Worm (Caenorhabditis elegans) whole organism, late embryonic: ENCODE results near the gene D1014.5.

Experiments
- C08G9.2 ChIP-seq: sonication (generic microtip); optimal IDR thresholded peaks from 2 replicates; lab custom pipeline; 2016; ENCODE audit warnings: mild to moderate bottlenecking, missing genetic modification characterization, moderate library complexity, missing compliant biosample characterization
- F13H6.1 ChIP-seq: sonication (generic microtip); optimal IDR thresholded peaks from 2 replicates; lab custom pipeline; 2016; ENCODE audit warnings: missing genetic modification characterization, missing compliant biosample characterization
- K02D7.2 ChIP-seq: sonication (generic microtip); optimal IDR thresholded peaks from 2 replicates; lab custom pipeline; 2017; ENCODE audit warnings: mild to moderate bottlenecking, missing genetic modification characterization, missing compliant biosample characterization
- T23F11.4 ChIP-seq: fragments of 200-800 bp; sonication (Bioruptor generic); optimal IDR thresholded peaks from 2 replicates; lab custom pipeline; 2018; ENCODE audit warnings: mild to moderate bottlenecking, missing genetic modification characterization, missing compliant biosample characterization
- Y22D7AL.16 ChIP-seq: sonication (generic microtip); optimal IDR thresholded peaks from 2 replicates; lab custom pipeline; 2016; ENCODE audit warnings: missing genetic modification characterization, missing compliant biosample characterization
- ama-1 ChIP-seq: fragments of 150-350 bp; optimal IDR thresholded peaks from 2 replicates; lab custom pipeline; 2014
- ceh-19 ChIP-seq: fragments of 200-800 bp; sonication (Bioruptor generic); optimal IDR thresholded peaks from 2 replicates; lab custom pipeline; 2018; ENCODE audit warnings: mild to moderate bottlenecking, missing genetic modification characterization, missing compliant biosample characterization
- ceh-2 ChIP-seq: sonication (generic microtip); optimal IDR thresholded peaks from 2 replicates; lab custom pipeline; 2016; ENCODE audit warnings: missing genotype, missing genetic modification characterization, missing compliant biosample characterization
- ceh-30 ChIP-seq: fragments of 150-350 bp; optimal IDR thresholded peaks from 2 replicates; lab custom pipeline; 2014; ENCODE audit warnings: missing biosample characterization, missing genetic modification characterization
- ceh-48 ChIP-seq: sonication (generic microtip); optimal IDR thresholded peaks from 2 replicates; lab custom pipeline; 2016; ENCODE audit warnings: missing genetic modification characterization, inconsistent platforms, missing compliant biosample characterization
- ceh-9 ChIP-seq: sonication (generic microtip); optimal IDR thresholded peaks from 2 replicates; lab custom pipeline; 2016; ENCODE audit warnings: mild to moderate bottlenecking, missing genetic modification characterization, inconsistent platforms, missing compliant biosample characterization
- dmd-4 ChIP-seq: sonication (generic microtip); optimal IDR thresholded peaks from 2 replicates; lab custom pipeline; 2016; ENCODE audit warnings: borderline replicate concordance, missing genetic modification characterization, missing compliant biosample characterization
- dve-1 ChIP-seq: sonication (generic microtip); optimal IDR thresholded peaks from 2 replicates; lab custom pipeline; 2017; ENCODE audit warnings: antibody characterized with exemption, mild to moderate bottlenecking, missing genetic modification characterization, missing compliant biosample characterization
- elt-4 ChIP-seq: sonication (generic microtip); optimal IDR thresholded peaks from 2 replicates; lab custom pipeline; 2016; ENCODE audit warnings: missing genetic modification characterization, missing compliant biosample characterization
- ets-4 ChIP-seq: sonication (generic microtip); optimal IDR thresholded peaks from 2 replicates; lab custom pipeline; 2016; ENCODE audit warnings: missing genetic modification characterization, missing compliant biosample characterization
- fkh-10 ChIP-seq: fragments of 150-350 bp; optimal IDR thresholded peaks from 2 replicates; lab custom pipeline; 2014; ENCODE audit warnings: missing biosample characterization, missing genetic modification reagents, missing genetic modification characterization
- fkh-6 ChIP-seq: sonication (generic microtip); optimal IDR thresholded peaks from 2 replicates; lab custom pipeline; 2016; ENCODE audit warnings: missing genetic modification characterization, missing compliant biosample characterization
- gmeb-2 ChIP-seq: sonication (generic microtip); optimal IDR thresholded peaks from 2 replicates; lab custom pipeline; 2016; ENCODE audit warnings: missing genetic modification characterization, inconsistent platforms, missing compliant biosample characterization
- hlh-30 ChIP-seq: sonication (generic microtip); optimal IDR thresholded peaks from 2 replicates; lab custom pipeline; 2017; ENCODE audit warnings: antibody characterized with exemption, missing genetic modification characterization, missing compliant biosample characterization; ENCODE audit not compliant: insufficient read depth
- hlh-6 ChIP-seq: sonication (generic microtip); optimal IDR thresholded peaks from 2 replicates; lab custom pipeline; 2016; ENCODE audit warnings: missing genotype, missing genetic modification characterization, missing compliant biosample characterization
- hlh-8 ChIP-seq: sonication (generic microtip); optimal IDR thresholded peaks from 2 replicates; lab custom pipeline; 2016; ENCODE audit warnings: missing genotype, missing genetic modification characterization, missing compliant biosample characterization
- madf-2 ChIP-seq: sonication (generic microtip); optimal IDR thresholded peaks from 2 replicates; lab custom pipeline; 2017; ENCODE audit warnings: missing genetic modification characterization, missing compliant biosample characterization
- mec-3 ChIP-seq: sonication (generic microtip); optimal IDR thresholded peaks from 2 replicates; lab custom pipeline; 2016; ENCODE audit warnings: borderline replicate concordance, missing genetic modification characterization, missing compliant biosample characterization
- nfya-1 ChIP-seq: sonication (generic microtip); optimal IDR thresholded peaks from 2 replicates; lab custom pipeline; 2017; ENCODE audit warnings: missing genetic modification characterization, mild to moderate bottlenecking, missing compliant biosample characterization, antibody characterized with exemption, moderate library complexity
- nhr-232 ChIP-seq: sonication (generic microtip); optimal IDR thresholded peaks from 2 replicates; lab custom pipeline; 2016; ENCODE audit warnings: missing genetic modification characterization, missing compliant biosample characterization
- odd-2 ChIP-seq: sonication (generic microtip); optimal IDR thresholded peaks from 2 replicates; lab custom pipeline; 2017; ENCODE audit warnings: antibody characterized with exemption, mild to moderate bottlenecking, missing genetic modification characterization, missing compliant biosample characterization
- pat-9 ChIP-seq: fragments of 200-800 bp; sonication (Bioruptor generic); optimal IDR thresholded peaks from 2 replicates; lab custom pipeline; 2018; ENCODE audit warnings: mild to moderate bottlenecking, missing genetic modification characterization, moderate library complexity, missing compliant biosample characterization
- sox-2 ChIP-seq: fragments of 200-800 bp; sonication (Bioruptor generic); IDR thresholded peaks from 2 replicates; pipeline ENCODE4 v1.3.6; 2022; ENCODE audit warnings: missing genetic modification reagents, missing genetic modification characterization, missing compliant biosample characterization
- sox-4 ChIP-seq: sonication (generic microtip); optimal IDR thresholded peaks from 2 replicates; lab custom pipeline; 2017; ENCODE audit warnings: mild to moderate bottlenecking, missing genetic modification characterization, inconsistent platforms, missing compliant biosample characterization
- tbx-2 ChIP-seq: sonication (generic microtip); optimal IDR thresholded peaks from 2 replicates; lab custom pipeline; 2016; ENCODE audit warnings: missing genetic modification characterization, missing compliant biosample characterization
- ttx-3 ChIP-seq: sonication (generic microtip); optimal IDR thresholded peaks from 2 replicates; lab custom pipeline; 2016; ENCODE audit warnings: missing genetic modification reagents, missing genetic modification characterization, missing compliant biosample characterization
- unc-3 ChIP-seq, 2 experiments: fragments of 200-800 bp in 1 of 2; sonication (Bioruptor generic) in 1 of 2; sonication (generic microtip) in 1 of 2; conservative IDR thresholded peaks in 1 of 2; optimal IDR thresholded peaks in 1 of 2; 2 replicates each; pipeline versions ENCODE4 v1.3.6 to Lab custom; 2016 to 2022; ENCODE audit warnings: missing compliant biosample characterization in 2 of 2, missing genetic modification characterization in 2 of 2, missing genetic modification reagents in 1 of 2
- unc-42 ChIP-seq: sonication (generic microtip); optimal IDR thresholded peaks from 2 replicates; lab custom pipeline; 2016; ENCODE audit warnings: missing genotype, missing genetic modification characterization, missing compliant biosample characterization
- unc-55 ChIP-seq: sonication (generic microtip); optimal IDR thresholded peaks from 2 replicates; lab custom pipeline; 2017; ENCODE audit warnings: missing biosample characterization, missing genetic modification reagents, missing genetic modification characterization
- zip-5 ChIP-seq: sonication (generic microtip); optimal IDR thresholded peaks from 2 replicates; lab custom pipeline; 2016; ENCODE audit warnings: missing genetic modification characterization, missing compliant biosample characterization
- ztf-16 ChIP-seq: sonication (generic microtip); optimal IDR thresholded peaks from 2 replicates; lab custom pipeline; 2017; ENCODE audit warnings: missing genetic modification characterization, missing compliant biosample characterization

The D1014.5 gene

DNA sequence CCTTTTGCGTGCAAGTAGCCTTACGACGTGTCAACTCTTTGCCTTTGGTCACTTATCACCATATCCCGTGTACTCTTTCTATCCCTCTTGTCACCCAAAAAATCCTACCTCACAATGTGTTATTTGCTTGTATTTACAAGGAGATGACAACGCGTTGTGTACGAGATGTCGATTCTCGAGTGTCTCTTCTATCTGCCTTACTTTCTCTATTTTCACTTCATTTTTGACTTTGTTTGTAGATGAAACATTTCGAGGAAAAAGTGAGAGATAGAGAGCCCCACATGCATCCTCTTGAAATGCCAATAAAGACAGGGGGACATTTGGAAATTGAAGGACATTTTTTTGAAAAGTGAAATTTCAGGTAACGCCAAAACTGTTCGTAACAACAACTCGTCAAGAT is 12.7 kb upstream of the D1014.5 start:
- TF ChIP-seq ztf-16 (tag; lab: Kevin White, UChicago), result no peak
- TF ChIP-seq nhr-232 (tag; lab: Kevin White, UChicago), result no peak
- no peak for TF ChIP-seq zip-5 (tag; lab: Kevin White, UChicago)
- TF ChIP-seq ceh-2 (tag; lab: Kevin White, UChicago), result no peak
- no peak for TF ChIP-seq dve-1 (tag; lab: Kevin White, UChicago)
- no peak for TF ChIP-seq ama-1 (lab: Kevin White, UChicago)
- no peak for TF ChIP-seq madf-2 (tag; lab: Kevin White, UChicago)
- TF ChIP-seq ttx-3 (tag; lab: Kevin White, UChicago), result no peak
- no peak for TF ChIP-seq fkh-10 (GFP tag; lab: Kevin White, UChicago)
- no peak for TF ChIP-seq gmeb-2 (tag; lab: Kevin White, UChicago)
- TF ChIP-seq mec-3, result no peak
- no peak for TF ChIP-seq K02D7.2 (tag; lab: Kevin White, UChicago)
- no peak for TF ChIP-seq ceh-48 (tag; lab: Kevin White, UChicago)
- no peak for TF ChIP-seq unc-3 (GFP tag; conservative IDR thresholded peaks at IDR 0.05; lab: Robert Waterston, UW)
- no peak for TF ChIP-seq unc-3 (tag; optimal IDR thresholded peaks at IDR 0.05; lab: Kevin White, UChicago)
- TF ChIP-seq ceh-19 (GFP tag; lab: Kevin White, UChicago), result no peak
- TF ChIP-seq sox-2 (GFP tag; lab: Robert Waterston, UW), result no peak
- no peak for TF ChIP-seq nfya-1 (tag; lab: Kevin White, UChicago)
- TF ChIP-seq unc-42 (tag; lab: Kevin White, UChicago), result no peak
- TF ChIP-seq fkh-6 (tag; lab: Kevin White, UChicago), result no peak

DNA sequence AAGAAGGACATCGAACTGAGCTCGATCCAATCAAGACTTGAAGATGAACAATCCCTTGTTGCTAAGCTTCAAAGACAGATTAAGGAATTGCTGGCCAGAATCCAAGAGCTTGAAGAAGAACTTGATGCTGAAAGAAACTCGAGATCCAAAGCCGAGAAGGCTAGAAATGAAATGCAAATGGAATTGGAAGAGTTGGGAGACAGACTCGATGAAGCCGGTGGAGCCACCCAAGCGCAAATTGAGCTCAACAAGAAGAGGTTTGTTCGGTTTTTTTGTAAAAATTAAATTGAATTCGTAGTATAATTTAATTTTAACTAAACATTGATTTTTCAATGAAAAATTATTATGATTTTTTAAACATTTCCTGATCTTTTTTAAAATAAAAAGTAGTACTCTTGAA is 8.9 kb upstream of the D1014.5 start:
- TF ChIP-seq ceh-30 (tag; lab: Kevin White, UChicago) (no peak), unc-3 (GFP tag; conservative IDR thresholded peaks at IDR 0.05; lab: Robert Waterston, UW) (no peak), unc-3 (tag; optimal IDR thresholded peaks at IDR 0.05; lab: Kevin White, UChicago) (no peak), nfya-1 (tag; lab: Kevin White, UChicago) (no peak), hlh-8 (tag; lab: Kevin White, UChicago) (no peak), pat-9 (tag; lab: Kevin White, UChicago) (no peak), dmd-4 (tag; lab: Kevin White, UChicago) (no peak), sox-4 (tag; lab: Kevin White, UChicago) (no peak), K02D7.2 (tag; lab: Kevin White, UChicago) (no peak), mec-3 (no peak), ceh-9 (tag; lab: Kevin White, UChicago) (no peak), C08G9.2 (tag; lab: Kevin White, UChicago) (no peak), hlh-6 (tag; lab: Kevin White, UChicago) (no peak), ceh-19 (GFP tag; lab: Kevin White, UChicago) (no peak), ets-4 (no peak), ztf-16 (tag; lab: Kevin White, UChicago) (no peak), elt-4 (tag; lab: Kevin White, UChicago) (no peak), zip-5 (tag; lab: Kevin White, UChicago) (no peak), unc-55 (no peak), nhr-232 (tag; lab: Kevin White, UChicago) (no peak)

DNA sequence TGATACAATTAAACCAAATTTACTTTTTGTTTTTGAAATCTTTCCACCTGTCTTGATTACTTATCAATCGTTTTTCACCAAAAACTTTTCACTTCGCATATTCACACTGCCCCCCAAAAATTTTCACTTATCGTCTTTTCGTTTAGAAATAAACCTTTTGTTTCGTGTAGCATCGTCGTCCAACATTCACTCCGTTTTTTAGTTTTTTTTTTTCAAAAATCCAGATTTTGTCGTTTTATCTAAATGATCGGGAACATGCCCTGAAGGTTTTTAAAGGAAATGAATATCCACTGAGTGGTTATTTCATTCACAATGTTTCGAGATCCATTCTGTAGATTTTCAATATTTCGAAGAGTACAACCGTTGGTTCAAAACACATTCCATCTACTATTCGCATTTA is 5.5 kb upstream of the D1014.5 start, which contains the start of gene D1014.7:
TSS of gene D1014.7 (plus strand) at position 301 of the 400 bp plus-strand sequence.
- TF ChIP-seq C08G9.2 (tag; lab: Kevin White, UChicago) (no peak), hlh-30 (tag; lab: Kevin White, UChicago) (no peak), gmeb-2 (tag; lab: Kevin White, UChicago) (no peak), ceh-30 (tag; lab: Kevin White, UChicago) (no peak), Y22D7AL.16 (tag; lab: Kevin White, UChicago) (no peak), sox-4 (tag; lab: Kevin White, UChicago) (no peak), unc-55 (no peak), ceh-2 (tag; lab: Kevin White, UChicago) (no peak), mec-3 (no peak), unc-42 (tag; lab: Kevin White, UChicago) (no peak), F13H6.1 (tag; lab: Kevin White, UChicago) (no peak), hlh-8 (tag; lab: Kevin White, UChicago) (no peak), dmd-4 (tag; lab: Kevin White, UChicago) (no peak), T23F11.4 (GFP tag; lab: Kevin White, UChicago) (no peak), tbx-2 (tag; lab: Kevin White, UChicago) (no peak), odd-2 (tag; lab: Kevin White, UChicago) (no peak)
